Fruit fly (Drosophila melanogaster): ENCODE measurements around the gene BG642312.

BG642312 gene

dm6 chr3L:6192822-6193555 lies 40.2 kb downstream of the BG642312 start, which contains the start of the genes Sf3b6 and Tnpo (continued):
- no peak for TF ChIP-seq CG30020 (tag; optimal IDR thresholded peaks at IDR 0.05)
- no peak for TF ChIP-seq CG6654 (GFP tag; optimal IDR thresholded peaks at IDR 0.05)
- peak; percentile 74 for TF ChIP-seq CG15011 (GFP tag; optimal IDR thresholded peaks at IDR 0.05)
- no peak for TF ChIP-seq hb (GFP tag; IDR thresholded peaks at IDR 0.05; ENCODE audit: partially characterized antibody)
- TF ChIP-seq CG15479 (GFP tag; optimal IDR thresholded peaks at IDR 0.05) = peak; percentile 74
- no peak for TF ChIP-seq CG17912 (GFP tag; optimal IDR thresholded peaks at IDR 0.05)
- no peak for TF ChIP-seq pros (GFP tag; optimal IDR thresholded peaks at IDR 0.05)
- peak; percentile 66 for TF ChIP-seq HmgZ (tag; optimal IDR thresholded peaks at IDR 0.05)
- peak; percentile 79 for TF ChIP-seq MBD-R2 (GFP tag; IDR thresholded peaks at IDR 0.05)
- peak; percentile 84 for TF ChIP-seq tio (GFP tag; optimal IDR thresholded peaks at IDR 0.05)
- peak; percentile 60 for TF ChIP-seq dm (GFP tag; optimal IDR thresholded peaks at IDR 0.05)
- peak; percentile 49 to 74 for TF ChIP-seq chif (GFP tag; optimal IDR thresholded peaks at IDR 0.05)
- TF ChIP-seq Usf (GFP tag; optimal IDR thresholded peaks at IDR 0.05) = peak; percentile 79
- TF ChIP-seq Ets65A (GFP tag) = peak; percentile 96
- TF ChIP-seq CG15601 (tag; optimal IDR thresholded peaks at IDR 0.05) = no peak
- TF ChIP-seq Myb (GFP tag; optimal IDR thresholded peaks at IDR 0.05) = peak; percentile 60
- TF ChIP-seq Atf3 (GFP tag; optimal IDR thresholded peaks at IDR 0.05) = peak; percentile 58
- peak; percentile 87 for TF ChIP-seq lilli (GFP tag; optimal IDR thresholded peaks at IDR 0.05)
- TF ChIP-seq z (GFP tag; IDR thresholded peaks at IDR 0.05) = no peak
- peak; percentile 69 for TF ChIP-seq CG4730 (GFP tag; IDR thresholded peaks at IDR 0.05)
- peak; percentile 68 for TF ChIP-seq CG18011 (GFP tag; optimal IDR thresholded peaks at IDR 0.05)
- peak; percentile 79 for TF ChIP-seq wor (GFP tag; IDR thresholded peaks at IDR 0.05)
- TF ChIP-seq mirr (GFP tag; optimal IDR thresholded peaks at IDR 0.05) = no peak
- TF ChIP-seq zen2 (GFP tag; IDR thresholded peaks at IDR 0.05; ENCODE audit: partially characterized antibody) = no peak; the same call in 2 of the 3 replicates
- TF ChIP-seq CG3995 (GFP tag; optimal IDR thresholded peaks at IDR 0.05) = peak; percentile 91
- peak; percentile 38 for TF ChIP-seq CG1792 (GFP tag; optimal IDR thresholded peaks at IDR 0.05)
- TF ChIP-seq zfh1 (GFP tag; IDR thresholded peaks at IDR 0.05) = peak; percentile 77
- TF ChIP-seq ATbp (GFP tag; optimal IDR thresholded peaks at IDR 0.05) = no peak
- peak; percentile 35; the same call in 1 of the 2 replicates for TF ChIP-seq dimm (GFP tag; IDR thresholded peaks at IDR 0.05)
- peak; percentile 75 for TF ChIP-seq CG14014 (GFP tag; IDR thresholded peaks at IDR 0.05)
- peak; percentile 90 for TF ChIP-seq CG3847 (GFP tag; IDR thresholded peaks at IDR 0.05)
- TF ChIP-seq nmo (GFP tag; optimal IDR thresholded peaks at IDR 0.05) = peak; percentile 93
- peak; percentile 67 for TF ChIP-seq kay (GFP tag; optimal IDR thresholded peaks at IDR 0.05)
- peak; percentile 82 for TF ChIP-seq CG4328 (GFP tag; optimal IDR thresholded peaks at IDR 0.05)
- TF ChIP-seq CkIIα-i1 (GFP tag; IDR thresholded peaks at IDR 0.05) = no peak
- TF ChIP-seq schlank (tag; optimal IDR thresholded peaks at IDR 0.05) = peak; percentile 35
- peak; percentile 67 for TF ChIP-seq hbn (GFP tag; IDR thresholded peaks at IDR 0.05; ENCODE audit: partially characterized antibody)
- peak; percentile 43 for TF ChIP-seq CG8944 (GFP tag; optimal IDR thresholded peaks at IDR 0.05)
- TF ChIP-seq NC2α (GFP tag; optimal IDR thresholded peaks at IDR 0.05) = peak; percentile 35
- TF ChIP-seq CG11560 (tag; IDR thresholded peaks at IDR 0.05) = peak; percentile 77
- no peak for TF ChIP-seq bigmax (GFP tag; optimal IDR thresholded peaks at IDR 0.05)
- peak; percentile 75 for TF ChIP-seq NfI (GFP tag; optimal IDR thresholded peaks at IDR 0.05)
- TF ChIP-seq H2.0 (GFP tag; IDR thresholded peaks at IDR 0.05) = peak; percentile 66; the same call in 1 of the 2 replicates
- peak; percentile 72 for TF ChIP-seq fd96Cb (tag; optimal IDR thresholded peaks at IDR 0.05)
- peak; percentile 84 for TF ChIP-seq sisA (GFP tag; IDR thresholded peaks at IDR 0.05)
- TF ChIP-seq CG6272 (GFP tag; IDR thresholded peaks at IDR 0.05) = peak; percentile 88
- peak; percentile 71 for TF ChIP-seq CG10979 (tag; optimal IDR thresholded peaks at IDR 0.05)
- TF ChIP-seq E2f1 (GFP tag; IDR thresholded peaks at IDR 0.05) = peak; percentile 79
- peak; percentile 81 for TF ChIP-seq Mrtf (GFP tag; IDR thresholded peaks at IDR 0.05)
- no peak for TF ChIP-seq nom (GFP tag; optimal IDR thresholded peaks at IDR 0.05)
